Fruit fly (Drosophila melanogaster) whole organism, embryonic: Measurements from ENCODE around the gene CG10508.

Experiments used
- ATbp ChIP-seq: fragments of 200-800 bp; sonication (Bioruptor generic); optimal IDR thresholded peaks from 2 replicates; lab custom pipeline; 2017; ENCODE audit warnings: missing biosample characterization, mild to moderate bottlenecking, missing genetic modification characterization, missing genetic modification reagents
- Bgb ChIP-seq: fragments of 200-800 bp; sonication (Bioruptor generic); IDR thresholded peaks from 2 replicates; pipeline ENCODE4 v1.3.6; 2022; ENCODE audit warnings: missing biosample characterization, missing genetic modification characterization; ENCODE audit not compliant: partially characterized antibody
- CG10543 ChIP-seq: fragments of 200-800 bp; sonication (Bioruptor generic); optimal IDR thresholded peaks from 3 replicates; lab custom pipeline; 2017; ENCODE audit warnings: missing biosample characterization, mild to moderate bottlenecking, missing genetic modification characterization, moderate library complexity
- CG10654 ChIP-seq: fragments of 200-800 bp; sonication (Bioruptor generic); optimal IDR thresholded peaks from 2 replicates; lab custom pipeline; 2016; ENCODE audit warnings: missing biosample characterization, missing genetic modification characterization
- CG11085 ChIP-seq: fragments of 200-800 bp; sonication (Bioruptor generic); IDR thresholded peaks from 2 replicates; pipeline ENCODE4 v1.3.6; 2022; ENCODE audit warnings: missing biosample characterization, missing genetic modification characterization
- CG12155 ChIP-seq: fragments of 200-800 bp; sonication (Bioruptor generic); optimal IDR thresholded peaks from 3 replicates; lab custom pipeline; 2016; ENCODE audit warnings: missing biosample characterization, missing genetic modification characterization
- CG13287 ChIP-seq: fragments of 200-800 bp; sonication (Bioruptor generic); IDR thresholded peaks from 2 replicates; pipeline ENCODE4 v1.3.6; 2022; ENCODE audit warnings: missing biosample characterization, missing genetic modification characterization; ENCODE audit not compliant: partially characterized antibody
- CG14965 ChIP-seq: fragments of 200-800 bp; sonication (Bioruptor generic); optimal IDR thresholded peaks from 2 replicates; lab custom pipeline; 2016; ENCODE audit warnings: missing biosample characterization, missing genetic modification characterization, borderline replicate concordance
- CG15514 ChIP-seq: fragments of 200-800 bp; sonication (Bioruptor generic); optimal IDR thresholded peaks from 3 replicates; lab custom pipeline; 2017; ENCODE audit warnings: missing biosample characterization, missing genetic modification characterization, mild to moderate bottlenecking, moderate library complexity, missing genetic modification reagents
- CG18619 ChIP-seq: fragments of 200-800 bp; sonication (Bioruptor generic); optimal IDR thresholded peaks from 3 replicates; lab custom pipeline; 2017; ENCODE audit warnings: missing biosample characterization, mild to moderate bottlenecking, missing genetic modification characterization
- CG2120 ChIP-seq: fragments of 200-800 bp; sonication (Bioruptor generic); optimal IDR thresholded peaks from 3 replicates; lab custom pipeline; 2016; ENCODE audit warnings: missing biosample characterization, missing genetic modification characterization
- CG2712 ChIP-seq: fragments of 200-800 bp; optimal IDR thresholded peaks from 3 replicates; lab custom pipeline; 2019; ENCODE audit warnings: missing biosample characterization, mild to moderate bottlenecking, missing genetic modification characterization, moderate library complexity
- CG32532 ChIP-seq: fragments of 200-800 bp; sonication (Bioruptor generic); IDR thresholded peaks from 2 replicates; pipeline ENCODE4 v1.3.6; 2022; ENCODE audit warnings: missing biosample characterization, missing genetic modification characterization
- CG32772 ChIP-seq: fragments of 200-800 bp; sonication (Bioruptor generic); IDR thresholded peaks from 2 replicates; pipeline ENCODE4 v1.3.6; 2022; ENCODE audit warnings: missing biosample characterization, missing genetic modification characterization
- CG33557 ChIP-seq: fragments of 200-800 bp; sonication (Bioruptor generic); optimal IDR thresholded peaks from 2 replicates; lab custom pipeline; 2019; ENCODE audit warnings: missing biosample characterization, mild to moderate bottlenecking, missing genetic modification characterization, moderate library complexity
- CG3726 ChIP-seq: fragments of 200-800 bp; sonication (Bioruptor generic); IDR thresholded peaks from 3 replicates; pipeline ENCODE4, ENCODE4 v1.3.6; 2022; ENCODE audit warnings: missing biosample characterization, missing genetic modification characterization
- CG42726 ChIP-seq: fragments of 200-800 bp; sonication (Bioruptor generic); IDR thresholded peaks from 2 replicates; pipeline ENCODE4 v1.3.6; 2022; ENCODE audit warnings: missing biosample characterization, missing genetic modification characterization; ENCODE audit not compliant: partially characterized antibody
- CG4424 ChIP-seq: fragments of 200-800 bp; sonication (Bioruptor generic); optimal IDR thresholded peaks from 3 replicates; lab custom pipeline; 2016; ENCODE audit warnings: missing biosample characterization, missing genetic modification characterization
- CG4707 ChIP-seq: fragments of 200-800 bp; sonication (Bioruptor generic); optimal IDR thresholded peaks from 2 replicates; lab custom pipeline; 2018; ENCODE audit warnings: missing biosample characterization, mild to moderate bottlenecking, missing genetic modification characterization, moderate library complexity
- CG4820 ChIP-seq: fragments of 200-800 bp; sonication (Bioruptor generic); optimal IDR thresholded peaks from 3 replicates; lab custom pipeline; 2016; ENCODE audit warnings: missing biosample characterization, missing genetic modification characterization
- CG5953 ChIP-seq: fragments of 200-800 bp; sonication (Bioruptor generic); IDR thresholded peaks from 2 replicates; pipeline ENCODE4 v1.3.6; 2022; ENCODE audit warnings: missing biosample characterization, missing genetic modification characterization
- CG6654 ChIP-seq: fragments of 200-800 bp; sonication (Bioruptor generic); optimal IDR thresholded peaks from 2 replicates; lab custom pipeline; 2017; ENCODE audit warnings: missing biosample characterization, mild to moderate bottlenecking, missing genetic modification characterization
- Ets65A ChIP-seq: fragments of 200-800 bp; sonication (Bioruptor generic); peaks from one replicate; lab custom pipeline; 2016; ENCODE audit warnings: missing biosample characterization, missing genetic modification characterization
- HmgD ChIP-seq: fragments of 200-800 bp; sonication (Bioruptor generic); optimal IDR thresholded peaks from 3 replicates; lab custom pipeline; 2016; ENCODE audit warnings: missing biosample characterization, missing genetic modification characterization
- Kr ChIP-seq: fragments of 200-800 bp; sonication (Bioruptor generic); optimal IDR thresholded peaks from 2 replicates; lab custom pipeline; 2017; ENCODE audit warnings: missing biosample characterization, mild to moderate bottlenecking, missing genetic modification characterization
- NFAT ChIP-seq: fragments of 200-800 bp; sonication (Bioruptor generic); IDR thresholded peaks from 2 replicates; pipeline ENCODE4 v1.3.6; 2022; ENCODE audit warnings: missing biosample characterization, missing genetic modification characterization
- NK7.1 ChIP-seq: fragments of 200-800 bp; sonication (Bioruptor generic); optimal IDR thresholded peaks from 3 replicates; lab custom pipeline; 2016; ENCODE audit warnings: missing biosample characterization, missing genetic modification characterization
- Optix ChIP-seq: fragments of 200-800 bp; sonication (Bioruptor generic); IDR thresholded peaks from 3 replicates; pipeline ENCODE4 v1.3.6; 2022; ENCODE audit warnings: missing biosample characterization, missing genetic modification characterization
- Sry-β ChIP-seq: fragments of 200-800 bp; sonication (Bioruptor generic); optimal IDR thresholded peaks from 2 replicates; lab custom pipeline; 2018; ENCODE audit warnings: missing biosample characterization, mild to moderate bottlenecking, missing genetic modification characterization, moderate library complexity
- Usf ChIP-seq: fragments of 200-800 bp; sonication (Bioruptor generic); optimal IDR thresholded peaks from 2 replicates; lab custom pipeline; 2017; ENCODE audit warnings: missing genotype, missing biosample characterization, missing genetic modification characterization
- Xbp1 ChIP-seq: fragments of 200-800 bp; sonication (Bioruptor generic); optimal IDR thresholded peaks from 3 replicates; lab custom pipeline; 2016; ENCODE audit warnings: missing biosample characterization, mild to moderate bottlenecking, missing genetic modification characterization
- aop ChIP-seq: fragments of 200-800 bp; sonication (Bioruptor generic); IDR thresholded peaks from 2 replicates; pipeline ENCODE4 v1.3.6; 2022; ENCODE audit warnings: missing biosample characterization, missing genetic modification characterization
- ap ChIP-seq: fragments of 200-800 bp; sonication (Bioruptor generic); IDR thresholded peaks from 2 replicates; pipeline ENCODE4 v1.3.6; 2022; ENCODE audit warnings: missing biosample characterization, missing genetic modification characterization
- bowl ChIP-seq: fragments of 200-800 bp; sonication (Bioruptor generic); IDR thresholded peaks from 2 replicates; pipeline ENCODE4 v1.3.6; 2022; ENCODE audit warnings: missing biosample characterization, missing genetic modification characterization
- br ChIP-seq: fragments of >200 bp; optimal IDR thresholded peaks from 2 replicates; lab custom pipeline; 2017
- cas ChIP-seq: fragments of 200-800 bp; sonication (Bioruptor generic); IDR thresholded peaks from 2 replicates; pipeline ENCODE4 v1.3.6; 2022; ENCODE audit warnings: missing biosample characterization, missing genetic modification characterization
- danr ChIP-seq: fragments of 200-800 bp; sonication (Bioruptor generic); IDR thresholded peaks from 2 replicates; pipeline ENCODE4 v1.3.6; 2022; ENCODE audit warnings: missing biosample characterization, missing genetic modification characterization
- dmrt99B ChIP-seq: fragments of 200-800 bp; sonication (Bioruptor generic); optimal IDR thresholded peaks from 2 replicates; lab custom pipeline; 2018; ENCODE audit warnings: missing biosample characterization, mild to moderate bottlenecking, missing genetic modification characterization, moderate library complexity
- exex ChIP-seq: fragments of 200-800 bp; sonication (Bioruptor generic); optimal IDR thresholded peaks from 4 replicates; lab custom pipeline; 2018; ENCODE audit warnings: missing biosample characterization, mild to moderate bottlenecking, missing genetic modification characterization, moderate library complexity
- fd64A ChIP-seq: fragments of 200-800 bp; sonication (Bioruptor generic); optimal IDR thresholded peaks from 3 replicates; lab custom pipeline; 2018; ENCODE audit warnings: missing biosample characterization, mild to moderate bottlenecking, missing genetic modification characterization
- fru ChIP-seq: fragments of >200 bp; optimal IDR thresholded peaks from 2 replicates; lab custom pipeline; 2017
- gem ChIP-seq: fragments of 200-800 bp; sonication (Bioruptor generic); optimal IDR thresholded peaks from 2 replicates; lab custom pipeline; 2019; ENCODE audit warnings: missing biosample characterization, mild to moderate bottlenecking, missing genetic modification characterization, moderate library complexity
- jumu ChIP-seq: fragments of 200-800 bp; sonication (Bioruptor generic); optimal IDR thresholded peaks from 3 replicates; lab custom pipeline; 2016; ENCODE audit warnings: missing biosample characterization, missing genetic modification characterization
- lmd ChIP-seq: fragments of 200-800 bp; sonication (Bioruptor generic); IDR thresholded peaks from 2 replicates; pipeline ENCODE4 v1.3.6; 2022; ENCODE audit warnings: missing biosample characterization, missing genetic modification characterization
- lola ChIP-seq, 3 experiments: fragments of >200 bp in 2 of 3; fragments of 200-800 bp in 1 of 3; sonication (Bioruptor generic) in 1 of 3; optimal IDR thresholded peaks; 2 replicates each; lab custom pipeline; 2017 to 2019; ENCODE audit warnings: missing biosample characterization in 3 of 3, missing genetic modification characterization in 3 of 3, mild to moderate bottlenecking in 1 of 3, moderate library complexity in 1 of 3
- pho ChIP-seq: fragments of 200-800 bp; sonication (Bioruptor generic); optimal IDR thresholded peaks from 2 replicates; lab custom pipeline; 2016; ENCODE audit warnings: missing biosample characterization, missing genetic modification characterization
- pros ChIP-seq: fragments of 200-800 bp; sonication (Bioruptor generic); optimal IDR thresholded peaks from 3 replicates; lab custom pipeline; 2019; ENCODE audit warnings: missing biosample characterization, mild to moderate bottlenecking, missing genetic modification characterization, moderate library complexity
- sob ChIP-seq: fragments of 200-800 bp; sonication (Bioruptor generic); IDR thresholded peaks from 2 replicates; pipeline ENCODE4 v1.3.6; 2022; ENCODE audit warnings: missing biosample characterization, missing genetic modification characterization
- stwl ChIP-seq: fragments of 200-800 bp; sonication (Bioruptor generic); optimal IDR thresholded peaks from 3 replicates; lab custom pipeline; 2018; ENCODE audit warnings: missing biosample characterization, mild to moderate bottlenecking, missing genetic modification characterization, moderate library complexity
- tio ChIP-seq: fragments of 200-800 bp; sonication (Bioruptor generic); optimal IDR thresholded peaks from 2 replicates; lab custom pipeline; 2017; ENCODE audit warnings: missing biosample characterization, missing genetic modification characterization, inconsistent platforms

The CG10508 gene

DNA sequence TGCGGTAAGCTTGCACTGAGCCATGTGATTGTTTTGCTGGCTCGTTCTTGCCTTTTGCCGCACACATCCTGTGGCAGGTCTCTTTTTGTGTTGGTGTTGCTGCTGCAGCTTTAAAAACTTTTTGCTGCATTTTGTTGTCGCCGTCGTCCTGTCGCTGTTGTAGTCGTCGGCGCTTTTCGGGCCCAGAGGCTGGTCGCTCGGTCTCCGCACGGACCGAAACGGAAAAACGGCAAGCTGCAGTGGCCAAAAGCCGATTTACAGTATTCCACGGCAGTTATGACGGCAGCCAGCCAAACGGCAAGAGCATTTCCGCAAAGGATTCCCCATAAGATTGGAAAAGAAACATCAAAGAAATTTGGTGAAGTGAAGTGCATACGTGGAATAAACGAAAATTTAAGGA lies 10.1 kb downstream of the CG10508 start, which contains the start of gene CG43219:
CG43219 (plus strand) TSS at position 301 of the 400 bp plus-strand sequence.
- TF ChIP-seq NK7.1 (GFP tag; lab: Kevin White, UChicago), result no peak
- 0 out of 3 replicates have a peak, but pooled peaks have one; percentile 6 for TF ChIP-seq Optix (GFP tag; lab: Robert Waterston, UW)
- peak; percentile 28 for TF ChIP-seq Ets65A (GFP tag; lab: Kevin White, UChicago)
- TF ChIP-seq CG3726, result 0 out of 3 replicates have a peak, but pooled peaks have one; percentile 49
- no peak for TF ChIP-seq CG33557 (GFP tag; lab: Kevin White, UChicago)
- 0 out of 2 replicates have a peak, but pooled peaks have one; percentile 7 for TF ChIP-seq CG32772 (GFP tag; lab: Robert Waterston, UW)

DNA sequence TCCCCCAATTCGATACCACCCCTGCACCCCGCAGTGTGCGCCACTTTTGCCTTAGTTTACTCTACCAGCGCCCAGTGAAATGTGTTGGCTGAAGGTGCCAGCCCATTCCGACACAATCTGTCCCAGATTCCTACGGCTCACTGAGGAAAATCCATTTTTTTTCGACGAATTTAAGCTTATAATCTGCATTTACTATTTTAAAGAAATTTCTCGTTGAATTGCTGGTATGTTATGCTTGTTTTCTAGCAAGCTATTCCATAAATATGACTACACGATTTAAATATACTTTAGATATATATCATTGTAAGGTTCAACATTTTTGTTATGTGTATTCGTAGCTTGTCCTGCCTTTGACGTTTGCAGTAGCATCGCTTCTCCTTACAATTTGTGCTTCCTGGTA lies 13.3 kb downstream of the CG10508 start:
- no peak for TF ChIP-seq CG6654 (GFP tag; lab: Kevin White, UChicago)
- TF ChIP-seq CG2712 (tag; lab: Kevin White, UChicago), result peak; percentile 30
- no peak for TF ChIP-seq CG14965 (GFP tag; lab: Kevin White, UChicago)
- no peak for TF ChIP-seq pho (GFP tag; lab: Kevin White, UChicago)
- no peak for TF ChIP-seq Ets65A (GFP tag; lab: Kevin White, UChicago)
- no peak for TF ChIP-seq lmd (GFP tag; lab: Robert Waterston, UW)
- no peak for TF ChIP-seq jumu (GFP tag; lab: Kevin White, UChicago)
- TF ChIP-seq CG32532 (GFP tag; lab: Robert Waterston, UW), result no peak
- TF ChIP-seq br (lab: Kevin White, UChicago), result no peak
- TF ChIP-seq lola (GFP tag; optimal IDR thresholded peaks at IDR 0.05; lab: Kevin White, UChicago), result no peak
- TF ChIP-seq Xbp1 (GFP tag; lab: Kevin White, UChicago), result peak; percentile 22
- no peak for TF ChIP-seq CG18619 (GFP tag; lab: Kevin White, UChicago)
- no peak for TF ChIP-seq fru (lab: Kevin White, UChicago)
- no peak for TF ChIP-seq CG10543 (GFP tag; lab: Kevin White, UChicago)
- TF ChIP-seq stwl (tag; lab: Kevin White, UChicago), result no peak
- no peak for TF ChIP-seq CG15514 (GFP tag; lab: Kevin White, UChicago)
- TF ChIP-seq Usf, result no peak
- TF ChIP-seq HmgD (GFP tag; lab: Kevin White, UChicago), result no peak
- no peak for TF ChIP-seq aop (GFP tag; lab: Robert Waterston, UW)
- TF ChIP-seq cas, result no peak
- no peak for TF ChIP-seq pros (GFP tag; lab: Kevin White, UChicago)
- TF ChIP-seq CG42726 (GFP tag; lab: Robert Waterston, UW), result no peak
- no peak for TF ChIP-seq danr (GFP tag; lab: Robert Waterston, UW)
- TF ChIP-seq dmrt99B, result no peak
- TF ChIP-seq CG10654 (GFP tag; lab: Kevin White, UChicago), result no peak
- peak; percentile 2 for TF ChIP-seq ATbp (GFP tag; lab: Kevin White, UChicago)
- TF ChIP-seq CG12155 (GFP tag; lab: Kevin White, UChicago), result no peak
- peak; percentile 4 for TF ChIP-seq CG4424 (GFP tag; lab: Kevin White, UChicago)
- TF ChIP-seq CG4820 (GFP tag; lab: Kevin White, UChicago), result no peak
- no peak for TF ChIP-seq ap (GFP tag; lab: Robert Waterston, UW)
- no peak for TF ChIP-seq exex (tag; lab: Kevin White, UChicago)
- TF ChIP-seq CG13287 (GFP tag; lab: Robert Waterston, UW), result no peak
- TF ChIP-seq CG11085 (GFP tag; lab: Robert Waterston, UW), result no peak
- TF ChIP-seq Bgb (GFP tag; lab: Robert Waterston, UW), result no peak
- no peak for TF ChIP-seq Sry-β
- TF ChIP-seq CG5953 (GFP tag; lab: Robert Waterston, UW), result no peak
- TF ChIP-seq gem (tag; lab: Kevin White, UChicago), result no peak
- no peak for TF ChIP-seq bowl
- TF ChIP-seq NFAT (GFP tag; lab: Robert Waterston, UW), result no peak
- no peak for TF ChIP-seq fd64A
- TF ChIP-seq tio (GFP tag; lab: Kevin White, UChicago), result no peak
- TF ChIP-seq Kr (GFP tag; lab: Kevin White, UChicago), result no peak
- no peak for TF ChIP-seq CG4707 (GFP tag; lab: Kevin White, UChicago)
- TF ChIP-seq sob (GFP tag; lab: Robert Waterston, UW), result no peak
- no peak for TF ChIP-seq CG2120 (GFP tag; lab: Kevin White, UChicago)
